Worm (Caenorhabditis elegans): Measurements from ENCODE around the gene M163.8.
"Not testable (repeated sequence)": the region's sequence is repeated elsewhere in the genome, so short reads cannot be mapped to it uniquely, and the experiment has no call there.

ce11 chrX:14437806-14438205 is 47.1 kb upstream of the M163.8 start:
- TF ChIP-seq nhr-12, pqm-1, elt-3, nhr-11, egl-27, hmg-11, ceh-28 (tag; optimal IDR thresholded peaks at IDR 0.05): not testable (repeated sequence)
